Fruit fly (Drosophila melanogaster): Measurements from ENCODE around the gene gzl.

gzl gene

DNA sequence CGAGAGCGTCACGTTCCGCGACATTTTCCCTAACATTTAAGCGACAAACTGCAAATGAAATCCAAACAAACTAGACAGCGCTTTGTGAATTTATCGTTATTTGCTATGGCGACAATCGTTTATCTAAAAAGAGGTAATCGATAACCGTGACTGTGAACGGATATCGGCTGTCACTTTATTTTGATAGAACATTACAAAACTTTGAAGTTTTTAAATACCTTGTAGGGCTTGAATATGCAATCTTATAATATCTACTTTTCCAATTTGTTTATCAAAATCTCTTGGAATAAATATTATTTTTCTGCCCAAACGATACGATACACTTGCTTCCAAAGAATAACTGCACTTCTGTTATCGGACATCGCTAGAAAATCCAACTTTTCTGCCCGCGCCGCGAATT lies 2.6 kb upstream of the gzl start, which contains the start of the genes CG1024 and TfIIFalpha (continued):
- TF ChIP-seq zf30C (GFP tag; optimal IDR thresholded peaks at IDR 0.05), result no peak
- TF ChIP-seq Atf-2 (GFP tag; optimal IDR thresholded peaks at IDR 0.05), result no peak
- TF ChIP-seq CG12391 (tag; optimal IDR thresholded peaks at IDR 0.05), result peak; percentile 36
- peak; percentile 61 for TF ChIP-seq CG12659 (GFP tag; optimal IDR thresholded peaks at IDR 0.05)
- TF ChIP-seq CG31224 (GFP tag; IDR thresholded peaks at IDR 0.05), result no peak
- no peak for TF ChIP-seq chn (GFP tag; optimal IDR thresholded peaks at IDR 0.05)
- no peak for TF ChIP-seq CG3838 (GFP tag; optimal IDR thresholded peaks at IDR 0.05)
- peak; percentile 88 for TF ChIP-seq unc-4 (GFP tag; IDR thresholded peaks at IDR 0.05; ENCODE audit: partially characterized antibody)
- TF ChIP-seq CG4707 (GFP tag; optimal IDR thresholded peaks at IDR 0.05), result no peak
- TF ChIP-seq CG10274 (GFP tag; optimal IDR thresholded peaks at IDR 0.05), result no peak
- TF ChIP-seq mld (GFP tag; IDR thresholded peaks at IDR 0.05; ENCODE audit: partially characterized antibody), result peak; percentile 87
- no peak for TF ChIP-seq CG17568 (GFP tag; optimal IDR thresholded peaks at IDR 0.05)
- no peak for TF ChIP-seq Vsx1 (GFP tag; optimal IDR thresholded peaks at IDR 0.05)
- TF ChIP-seq CG6765 (GFP tag; optimal IDR thresholded peaks at IDR 0.05), result no peak
- TF ChIP-seq pnt (GFP tag; optimal IDR thresholded peaks at IDR 0.05), result no peak
- TF ChIP-seq CG18262 (tag; optimal IDR thresholded peaks at IDR 0.05), result no peak
- TF ChIP-seq D19B (GFP tag; optimal IDR thresholded peaks at IDR 0.05), result no peak
- TF ChIP-seq CG18764 (GFP tag; optimal IDR thresholded peaks at IDR 0.05), result no peak
- TF ChIP-seq CG15011 (GFP tag; optimal IDR thresholded peaks at IDR 0.05), result no peak
- no peak for TF ChIP-seq CG1024 (GFP tag; IDR thresholded peaks at IDR 0.05)
- TF ChIP-seq kni (GFP tag; optimal IDR thresholded peaks at IDR 0.05), result no peak
- TF ChIP-seq sisA (GFP tag; IDR thresholded peaks at IDR 0.05), result no peak
- no peak for TF ChIP-seq run (tag; optimal IDR thresholded peaks at IDR 0.05)
- no peak for TF ChIP-seq Nf-YB (GFP tag; optimal IDR thresholded peaks at IDR 0.05)
- TF ChIP-seq Mad (GFP tag; optimal IDR thresholded peaks at IDR 0.05), result no peak
- TF ChIP-seq unpg (GFP tag; optimal IDR thresholded peaks at IDR 0.05), result no peak
- TF ChIP-seq CG18599 (GFP tag; optimal IDR thresholded peaks at IDR 0.05), result no peak
- TF ChIP-seq Fer3 (tag; optimal IDR thresholded peaks at IDR 0.05), result no peak
- no peak for TF ChIP-seq bsh (GFP tag; optimal IDR thresholded peaks at IDR 0.05)
- no peak for TF ChIP-seq pita (GFP tag; optimal IDR thresholded peaks at IDR 0.05)
- TF ChIP-seq Hr78 (GFP tag; optimal IDR thresholded peaks at IDR 0.05), result no peak
- no peak for TF ChIP-seq CG1529 (GFP tag; optimal IDR thresholded peaks at IDR 0.05)
- TF ChIP-seq CG6272 (GFP tag; IDR thresholded peaks at IDR 0.05), result no peak
- TF ChIP-seq CG32532 (GFP tag; IDR thresholded peaks at IDR 0.05), result no peak
- no peak for TF ChIP-seq Asciz (GFP tag; optimal IDR thresholded peaks at IDR 0.05)
- no peak for TF ChIP-seq sqz (GFP tag; optimal IDR thresholded peaks at IDR 0.05)
- no peak for TF ChIP-seq Hmx (GFP tag; optimal IDR thresholded peaks at IDR 0.05)
- no peak for TF ChIP-seq Six4 (GFP tag; optimal IDR thresholded peaks at IDR 0.05)
- no peak for TF ChIP-seq Taf1 (GFP tag; IDR thresholded peaks at IDR 0.05)
- no peak for TF ChIP-seq dan (GFP tag; IDR thresholded peaks at IDR 0.05)
- TF ChIP-seq CG7556 (GFP tag; optimal IDR thresholded peaks at IDR 0.05), result no peak
- no peak for TF ChIP-seq ranshi (GFP tag; IDR thresholded peaks at IDR 0.05)
- TF ChIP-seq sug (tag; optimal IDR thresholded peaks at IDR 0.05), result peak; percentile 35
- TF ChIP-seq BEAF-32 (GFP tag; optimal IDR thresholded peaks at IDR 0.05), result peak; percentile 85
- no peak for TF ChIP-seq Hr51 (GFP tag; optimal IDR thresholded peaks at IDR 0.05)
- TF ChIP-seq HHEX (GFP tag; optimal IDR thresholded peaks at IDR 0.05), result no peak
- no peak for TF ChIP-seq crc (GFP tag; optimal IDR thresholded peaks at IDR 0.05)
- no peak for TF ChIP-seq CG9727 (GFP tag; optimal IDR thresholded peaks at IDR 0.05)
- TF ChIP-seq bigmax (GFP tag; optimal IDR thresholded peaks at IDR 0.05), result no peak
- no peak for TF ChIP-seq dimm (GFP tag; IDR thresholded peaks at IDR 0.05)
- TF ChIP-seq pho (GFP tag; optimal IDR thresholded peaks at IDR 0.05), result no peak
